Fruit fly (Drosophila melanogaster): ENCODE data around the gene CG31464.

Gene CG31464

DNA sequence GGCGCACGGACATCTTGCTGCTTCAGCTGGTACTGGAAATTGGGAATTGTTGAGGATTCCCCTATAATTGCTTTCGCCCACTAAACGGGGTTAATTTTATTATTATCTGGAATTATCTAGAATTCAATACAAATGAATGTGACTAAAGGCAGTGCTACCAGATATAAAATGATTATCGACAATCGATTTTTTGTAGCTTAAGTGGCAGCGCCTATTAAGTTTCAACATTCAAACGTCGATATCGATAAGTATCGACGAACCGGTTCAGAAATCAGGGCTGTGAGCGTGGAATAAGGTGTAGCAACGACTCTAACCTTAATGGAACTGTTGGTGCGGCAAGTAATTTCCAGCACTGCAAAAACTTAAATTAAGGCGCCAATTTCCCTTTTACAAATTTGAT, 14.1 kb downstream of the CG31464 start, which contains the start of gene Sgt1 (continued):
- TF ChIP-seq CG6813 (GFP tag; optimal IDR thresholded peaks at IDR 0.05) (no peak), Dek (tag; optimal IDR thresholded peaks at IDR 0.05) (peak; percentile 29), pho (GFP tag; optimal IDR thresholded peaks at IDR 0.05) (peak; percentile 66), CG7963 (GFP tag; IDR thresholded peaks at IDR 0.05; ENCODE audit: partially characterized antibody) (peak; percentile 91), CG14965 (GFP tag; optimal IDR thresholded peaks at IDR 0.05; ENCODE audit: borderline replicate concordance) (no peak), row (GFP tag; IDR thresholded peaks at IDR 0.05) (peak; percentile 41; the same call in 2 of the 3 replicates), CG3407 (GFP tag; optimal IDR thresholded peaks at IDR 0.05) (no peak), CG7372 (GFP tag; IDR thresholded peaks at IDR 0.05) (no peak), sisA (GFP tag; IDR thresholded peaks at IDR 0.05) (no peak), zen (tag; optimal IDR thresholded peaks at IDR 0.05) (peak; percentile 78), hkb (optimal IDR thresholded peaks at IDR 0.05) (no peak), hkb (GFP tag; IDR thresholded peaks at IDR 0.05) (no peak), Lhr (GFP tag; optimal IDR thresholded peaks at IDR 0.05) (peak; percentile 95), tap (tag; optimal IDR thresholded peaks at IDR 0.05) (no peak), gce (GFP tag; IDR thresholded peaks at IDR 0.05) (no peak), CG33557 (GFP tag; optimal IDR thresholded peaks at IDR 0.05) (no peak), maf-S (GFP tag; optimal IDR thresholded peaks at IDR 0.05) (peak; percentile 52), gro (GFP tag; optimal IDR thresholded peaks at IDR 0.05) (peak; percentile 79), cas (GFP tag; IDR thresholded peaks at IDR 0.05) (no peak), croc (GFP tag; conservative IDR thresholded peaks at IDR 0.05) (no peak), shn (GFP tag; optimal IDR thresholded peaks at IDR 0.05) (peak; percentile 50), CG14667 (GFP tag; IDR thresholded peaks at IDR 0.05) (no peak), CG4328 (GFP tag; optimal IDR thresholded peaks at IDR 0.05) (peak; percentile 38), CTCF (GFP tag; optimal IDR thresholded peaks at IDR 0.05) (peak; percentile 56), twi (tag; optimal IDR thresholded peaks at IDR 0.05) (no peak), CG2875 (GFP tag; optimal IDR thresholded peaks at IDR 0.05) (no peak), Aef1 (GFP tag; IDR thresholded peaks at IDR 0.05) (0 out of 3 replicates have a peak, but pooled peaks have one; percentile 25), dm (GFP tag; optimal IDR thresholded peaks at IDR 0.05) (peak; percentile 41), amos (GFP tag; IDR thresholded peaks at IDR 0.05; ENCODE audit: partially characterized antibody) (peak; percentile 85), CG18476 (GFP tag; optimal IDR thresholded peaks at IDR 0.05) (no peak), yki (optimal IDR thresholded peaks at IDR 0.05) (no peak), CG9817 (tag; optimal IDR thresholded peaks at IDR 0.05) (peak; percentile 38), chm (GFP tag; IDR thresholded peaks at IDR 0.05) (no peak; the same call in 1 of the 2 replicates), CG2889 (GFP tag; IDR thresholded peaks at IDR 0.05) (no peak), ash1 (GFP tag; optimal IDR thresholded peaks at IDR 0.05) (no peak), luna (GFP tag; optimal IDR thresholded peaks at IDR 0.05) (no peak), CG16813 (GFP tag; IDR thresholded peaks at IDR 0.05; ENCODE audit: partially characterized antibody) (peak; percentile 81), CG2116 (GFP tag; optimal IDR thresholded peaks at IDR 0.05) (peak; percentile 84), seq (GFP tag; IDR thresholded peaks at IDR 0.05) (no peak), CG8924 (tag; optimal IDR thresholded peaks at IDR 0.05) (peak; percentile 7), salm (tag; optimal IDR thresholded peaks at IDR 0.05) (no peak), CG12769 (tag; optimal IDR thresholded peaks at IDR 0.05) (no peak), zen2 (GFP tag; IDR thresholded peaks at IDR 0.05; ENCODE audit: partially characterized antibody) (peak; percentile 64; the same call in 1 of the 3 replicates), CG31388 (GFP tag; optimal IDR thresholded peaks at IDR 0.05) (no peak), CG31224 (GFP tag; IDR thresholded peaks at IDR 0.05) (no peak), ewg (GFP tag; optimal IDR thresholded peaks at IDR 0.05) (no peak), tin (GFP tag; optimal IDR thresholded peaks at IDR 0.05) (peak; percentile 23), dmrt99B (tag; optimal IDR thresholded peaks at IDR 0.05) (no peak), CG2129 (GFP tag; IDR thresholded peaks at IDR 0.05; ENCODE audit: partially characterized antibody) (peak; percentile 33; the same call in 1 of the 2 replicates), ase (GFP tag; IDR thresholded peaks at IDR 0.05) (no peak), klu (GFP tag; IDR thresholded peaks at IDR 0.05) (no peak), CG10366 (GFP tag; IDR thresholded peaks at IDR 0.05) (no peak)
